Worm (Caenorhabditis elegans) whole organism, midembryonic: ENCODE data around the gene C07G1.7.

Source experiments
- T22C8.4 ChIP-seq: fragments of 200-800 bp; sonication (Bioruptor generic); IDR thresholded peaks from 2 replicates; pipeline ENCODE4 v1.3.6; 2022; ENCODE audit warnings: missing genetic modification characterization, missing compliant biosample characterization
- cog-1 ChIP-seq: sonication (generic microtip); optimal IDR thresholded peaks from 2 replicates; lab custom pipeline; 2016; ENCODE audit warnings: missing genetic modification characterization, missing compliant biosample characterization
- flt-1 ChIP-seq: fragments of 200-800 bp; sonication (Bioruptor generic); IDR thresholded peaks from 2 replicates; pipeline ENCODE4 v1.3.6; 2022; ENCODE audit warnings: missing genetic modification characterization, missing compliant biosample characterization
- klf-2 ChIP-seq: fragments of 200-800 bp; sonication (Bioruptor generic); conservative IDR thresholded peaks from 2 replicates; pipeline ENCODE4 v1.3.6; 2022; ENCODE audit warnings: missing genetic modification reagents, missing genetic modification characterization, missing compliant biosample characterization
- med-1 ChIP-seq: sonication (generic microtip); optimal IDR thresholded peaks from 2 replicates; lab custom pipeline; 2017; ENCODE audit warnings: missing genetic modification characterization, mild to moderate bottlenecking, missing compliant biosample characterization, antibody characterized with exemption, missing genetic modification reagents; ENCODE audit not compliant: insufficient read depth
- ref-1 ChIP-seq: fragments of 200-800 bp; sonication (Bioruptor generic); conservative IDR thresholded peaks from 2 replicates; pipeline ENCODE4 v1.3.6; 2022; ENCODE audit warnings: missing genetic modification reagents, missing genetic modification characterization, missing compliant biosample characterization
- tab-1 ChIP-seq: fragments of 200-800 bp; sonication (Bioruptor generic); IDR thresholded peaks from 2 replicates; pipeline ENCODE4 v1.3.6; 2022; ENCODE audit warnings: missing genetic modification characterization, missing compliant biosample characterization
- ztf-23 ChIP-seq: fragments of 200-800 bp; sonication (Bioruptor generic); IDR thresholded peaks from 2 replicates; pipeline ENCODE4 v1.3.6; 2022; ENCODE audit warnings: missing genetic modification reagents, missing genetic modification characterization, missing compliant biosample characterization
- ztf-29 ChIP-seq: fragments of 200-800 bp; sonication (Bioruptor generic); IDR thresholded peaks from 2 replicates; pipeline ENCODE4 v1.3.6; 2022; ENCODE audit warnings: missing genetic modification reagents, missing genetic modification characterization, missing compliant biosample characterization

C07G1.7 gene

DNA sequence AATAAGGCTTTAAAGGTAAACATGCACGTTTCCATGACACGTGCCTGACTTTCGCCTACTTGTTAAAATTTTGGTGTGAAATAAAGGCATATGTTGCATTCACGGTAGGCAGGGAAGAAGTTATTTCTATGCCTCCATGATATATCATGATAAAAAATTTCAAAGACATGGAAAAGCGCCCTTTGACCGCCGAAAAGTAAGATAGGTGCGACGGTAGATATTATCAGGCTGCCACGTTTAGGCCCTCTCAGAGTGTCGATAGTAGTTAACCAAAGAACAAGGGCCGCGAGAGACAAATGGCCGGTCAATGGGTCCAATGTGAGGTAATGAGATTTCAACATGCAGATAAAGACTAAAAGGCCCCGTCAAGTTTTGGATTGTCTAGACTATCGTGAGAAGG, 31.5 kb upstream of the C07G1.7 start:
- TF ChIP-seq ref-1 (GFP tag; lab: Robert Waterston, UW) (no peak), T22C8.4 (GFP tag; lab: Robert Waterston, UW) (no peak), flt-1 (GFP tag; lab: Robert Waterston, UW) (no peak), cog-1 (tag; lab: Kevin White, UChicago) (no peak), ztf-29 (no peak), ztf-23 (GFP tag; lab: Robert Waterston, UW) (no peak), tab-1 (GFP tag; lab: Robert Waterston, UW) (no peak), klf-2 (no peak)

DNA sequence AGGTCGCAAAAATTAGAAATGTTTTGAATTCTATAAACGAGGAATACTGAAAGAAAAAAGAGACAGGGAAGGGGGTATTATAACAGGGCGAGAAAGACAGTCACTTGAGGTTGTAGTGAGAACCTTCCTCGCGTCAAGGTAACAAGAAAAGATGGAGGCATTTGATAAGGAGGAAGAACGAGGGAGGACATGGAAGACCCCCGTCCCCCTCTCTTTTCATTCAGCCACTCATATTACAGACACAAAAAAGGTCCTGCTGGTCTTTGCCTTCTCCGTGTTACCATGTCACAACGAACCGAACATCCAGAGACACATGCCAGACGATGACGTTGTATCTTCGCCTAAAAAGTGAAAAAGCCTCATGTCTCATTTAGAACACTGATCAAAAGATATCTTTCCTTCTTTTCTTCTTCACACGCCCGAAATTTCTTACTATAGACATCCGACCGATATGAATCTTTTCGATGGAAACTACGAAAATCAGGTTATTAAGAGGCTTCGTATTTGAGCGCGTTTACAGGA, 29.7 kb upstream of the C07G1.7 start:
- no peak for TF ChIP-seq cog-1 (tag; lab: Kevin White, UChicago)
- TF ChIP-seq med-1, result no peak
- no peak for TF ChIP-seq tab-1 (GFP tag; lab: Robert Waterston, UW)

- TF ChIP-seq ztf-29 (no peak), T22C8.4 (GFP tag; lab: Robert Waterston, UW) (no peak), ref-1 (GFP tag; lab: Robert Waterston, UW) (no peak), med-1 (no peak), tab-1 (GFP tag; lab: Robert Waterston, UW) (no peak), flt-1 (GFP tag; lab: Robert Waterston, UW) (no peak), cog-1 (tag; lab: Kevin White, UChicago) (no peak), klf-2 (no peak), ztf-23 (GFP tag; lab: Robert Waterston, UW) (no peak)
These were observed 27.9 kb upstream of the C07G1.7 start for ce11 chrIV:8239584-8239983.

DNA sequence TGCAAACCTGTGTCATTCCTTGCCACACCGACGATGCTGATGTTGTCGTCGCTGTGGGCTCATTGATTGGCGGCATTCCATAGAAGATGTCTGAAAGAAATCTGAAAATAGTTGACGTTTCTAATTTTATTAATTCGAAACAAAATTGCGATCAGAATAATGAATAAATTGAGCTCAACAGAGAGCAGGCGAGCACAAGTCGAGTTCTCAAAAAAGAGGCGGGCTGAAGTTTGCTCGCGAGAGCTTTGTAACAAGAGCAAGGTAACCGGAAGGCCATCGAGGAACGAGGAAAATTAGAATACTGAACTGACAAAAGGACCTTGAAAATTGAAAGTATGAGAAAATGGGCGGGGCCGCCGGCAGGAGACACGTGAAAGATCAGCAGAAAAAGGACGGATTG, 24.9 kb upstream of the C07G1.7 start, which contains the start of gene nhr-66:
Gene nhr-66 (minus strand): TSS at position 101 of the 400 bp plus-strand sequence.
- TF ChIP-seq med-1 (no peak), ref-1 (GFP tag; lab: Robert Waterston, UW) (no peak), ztf-29 (no peak), ztf-23 (GFP tag; lab: Robert Waterston, UW) (no peak), cog-1 (tag; lab: Kevin White, UChicago) (no peak), flt-1 (GFP tag; lab: Robert Waterston, UW) (no peak), T22C8.4 (GFP tag; lab: Robert Waterston, UW) (no peak)

DNA sequence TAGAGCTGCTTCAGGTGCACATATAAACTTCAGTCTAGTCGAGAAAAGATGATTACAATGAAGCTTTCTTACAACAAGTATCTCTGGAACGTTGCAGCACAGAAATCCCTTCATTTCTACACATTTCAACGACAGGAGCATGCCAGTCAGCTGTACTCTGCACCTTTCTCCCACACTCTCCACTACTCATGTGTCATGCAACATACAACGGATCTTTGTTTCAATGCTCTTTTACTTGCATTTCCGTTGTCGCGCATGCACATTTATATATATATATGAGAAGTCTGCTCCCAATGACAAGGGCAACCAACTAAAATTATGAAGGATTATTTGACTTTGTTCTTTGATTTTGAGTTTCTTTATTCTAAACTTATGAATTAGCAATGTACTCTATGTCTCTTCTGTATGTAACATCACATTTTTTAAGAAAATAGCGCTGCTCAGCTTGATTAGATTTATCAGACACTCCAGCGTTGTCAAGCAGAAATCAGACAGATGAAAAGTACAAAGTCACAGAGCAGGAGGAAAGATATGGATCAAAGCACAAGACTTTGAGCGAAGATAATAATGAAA, 23.6 kb upstream of the C07G1.7 start:
- TF ChIP-seq ztf-23 (GFP tag; lab: Robert Waterston, UW), result no peak
- no peak for TF ChIP-seq klf-2
- no peak for TF ChIP-seq med-1

- TF ChIP-seq klf-2 (no peak), cog-1 (tag; lab: Kevin White, UChicago) (no peak), T22C8.4 (GFP tag; lab: Robert Waterston, UW) (no peak), med-1 (no peak), tab-1 (GFP tag; lab: Robert Waterston, UW) (no peak), flt-1 (GFP tag; lab: Robert Waterston, UW) (no peak), ztf-23 (GFP tag; lab: Robert Waterston, UW) (no peak), ref-1 (GFP tag; lab: Robert Waterston, UW) (no peak), ztf-29 (no peak)
These were observed 22.4 kb upstream of the C07G1.7 start for ce11 chrIV:8234088-8234496.

- TF ChIP-seq ztf-29, result no peak
- no peak for TF ChIP-seq klf-2
- no peak for TF ChIP-seq med-1
- no peak for TF ChIP-seq ref-1 (GFP tag; lab: Robert Waterston, UW)
- no peak for TF ChIP-seq flt-1 (GFP tag; lab: Robert Waterston, UW)
- no peak for TF ChIP-seq cog-1 (tag; lab: Kevin White, UChicago)
- TF ChIP-seq ztf-23 (GFP tag; lab: Robert Waterston, UW), result no peak
- TF ChIP-seq tab-1 (GFP tag; lab: Robert Waterston, UW), result no peak
- TF ChIP-seq T22C8.4 (GFP tag; lab: Robert Waterston, UW), result no peak
These were observed 21.6 kb upstream of the C07G1.7 start for ce11 chrIV:8233268-8233667.

DNA sequence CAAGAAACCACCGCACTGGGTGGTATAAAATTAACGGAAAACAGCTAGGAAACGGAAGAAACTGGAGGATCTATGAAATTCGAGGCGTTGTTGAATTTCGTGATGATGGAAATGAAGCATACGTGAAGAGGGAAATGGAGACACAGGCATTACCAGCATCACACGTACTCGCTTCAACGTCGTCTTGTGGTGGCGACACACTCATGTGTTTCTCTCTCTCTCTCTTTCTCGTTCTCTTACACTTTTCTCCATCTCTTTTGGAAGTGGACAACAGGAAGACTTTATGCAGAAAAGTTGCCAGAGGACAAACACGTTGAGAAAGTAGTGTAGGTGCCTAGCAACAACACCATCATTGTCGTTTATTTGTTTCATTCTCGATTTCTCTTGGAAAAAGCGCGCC, 20.8 kb upstream of the C07G1.7 start:
- TF ChIP-seq T22C8.4 (GFP tag; lab: Robert Waterston, UW) (no peak), cog-1 (tag; lab: Kevin White, UChicago) (no peak), ztf-29 (no peak), tab-1 (GFP tag; lab: Robert Waterston, UW) (no peak), ztf-23 (GFP tag; lab: Robert Waterston, UW) (no peak), ref-1 (GFP tag; lab: Robert Waterston, UW) (no peak)

DNA sequence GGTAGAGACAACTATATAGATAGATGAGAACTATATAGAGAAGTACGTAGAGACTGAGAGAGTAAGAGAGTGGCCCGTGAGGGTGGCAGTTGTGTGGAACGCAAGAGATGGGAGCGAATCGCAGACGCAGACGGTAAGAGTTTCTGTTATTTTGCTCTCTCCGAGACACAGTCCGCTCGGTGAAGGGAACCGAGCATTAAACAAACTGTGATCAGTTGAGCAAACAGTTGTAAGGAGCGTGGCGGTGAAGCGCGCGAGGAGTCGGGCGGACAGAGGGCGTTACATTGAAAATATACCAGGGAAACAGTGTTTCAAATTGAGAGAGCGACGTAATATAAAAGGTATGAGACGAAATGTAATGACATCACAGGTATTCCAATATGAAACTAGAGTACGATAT, 17.9 kb upstream of the C07G1.7 start:
- TF ChIP-seq ztf-23 (GFP tag; lab: Robert Waterston, UW) (0 out of 2 replicates have a peak, but pooled peaks have one; percentile 54), ztf-29 (no peak), flt-1 (GFP tag; lab: Robert Waterston, UW) (0 out of 2 replicates have a peak, but pooled peaks have one; percentile 28), cog-1 (tag; lab: Kevin White, UChicago) (peak; percentile 66)

- TF ChIP-seq flt-1 (GFP tag; lab: Robert Waterston, UW) (no peak), ref-1 (GFP tag; lab: Robert Waterston, UW) (no peak), med-1 (no peak), tab-1 (GFP tag; lab: Robert Waterston, UW) (no peak), T22C8.4 (GFP tag; lab: Robert Waterston, UW) (no peak), ztf-29 (no peak), ztf-23 (GFP tag; lab: Robert Waterston, UW) (no peak), klf-2 (no peak), cog-1 (tag; lab: Kevin White, UChicago) (no peak)
These were observed 14.8 kb upstream of the C07G1.7 start for ce11 chrIV:8226474-8226873.
